Worm (Caenorhabditis elegans): Measurements from ENCODE around the gene C14A6.8.

Gene C14A6.8

DNA sequence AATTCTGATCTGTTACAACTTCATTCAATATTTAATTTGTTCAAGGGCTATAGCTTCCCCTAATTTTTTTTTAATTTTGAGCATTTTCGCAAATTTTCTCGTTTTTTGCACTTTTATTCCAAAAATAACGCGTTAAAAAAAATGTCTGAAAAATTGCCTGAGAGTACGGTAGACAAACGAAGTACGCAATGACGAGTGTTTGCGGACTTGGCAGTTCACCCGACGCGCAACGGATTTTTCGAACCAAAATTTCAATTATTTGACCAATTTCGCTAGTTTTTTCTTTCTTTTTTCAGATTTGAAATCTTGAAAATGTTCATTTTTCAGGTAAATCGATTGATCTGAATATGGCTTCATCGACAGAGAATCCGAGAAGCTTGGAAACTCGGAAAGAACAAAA, 44.3 kb downstream of the C14A6.8 start, which contains the start of gene fbxa-211:
TSS of gene fbxa-211 (plus strand) at position 328 of the 400 bp plus-strand sequence.
- TF ChIP-seq lsl-1 (GFP tag; optimal IDR thresholded peaks at IDR 0.05), result peak; percentile 71
- TF ChIP-seq madf-3 (GFP tag; IDR thresholded peaks at IDR 0.05), result no peak
- TF ChIP-seq die-1 (tag; optimal IDR thresholded peaks at IDR 0.05), result no peak
- no peak for TF ChIP-seq somi-1 (GFP tag; optimal IDR thresholded peaks at IDR 0.05)
- TF ChIP-seq snpc-1.3 (tag; optimal IDR thresholded peaks at IDR 0.05; ENCODE audit: insufficient read depth), result peak; percentile 32
- no peak for TF ChIP-seq F57A8.1 (GFP tag; optimal IDR thresholded peaks at IDR 0.05)
- TF ChIP-seq K11D2.4 (GFP tag; IDR thresholded peaks at IDR 0.05), result no peak
- TF ChIP-seq F49E8.2 (tag; optimal IDR thresholded peaks at IDR 0.05; ENCODE audit: insufficient read depth), result peak; percentile 43
- TF ChIP-seq ZK185.1 (tag; optimal IDR thresholded peaks at IDR 0.05; ENCODE audit: poor library complexity, severe bottlenecking), result no peak
- no peak for TF ChIP-seq B0336.3 (GFP tag; IDR thresholded peaks at IDR 0.05)
- no peak for TF ChIP-seq repo-1 (tag; optimal IDR thresholded peaks at IDR 0.05)
- no peak for TF ChIP-seq fkh-3 (tag; optimal IDR thresholded peaks at IDR 0.05)

DNA sequence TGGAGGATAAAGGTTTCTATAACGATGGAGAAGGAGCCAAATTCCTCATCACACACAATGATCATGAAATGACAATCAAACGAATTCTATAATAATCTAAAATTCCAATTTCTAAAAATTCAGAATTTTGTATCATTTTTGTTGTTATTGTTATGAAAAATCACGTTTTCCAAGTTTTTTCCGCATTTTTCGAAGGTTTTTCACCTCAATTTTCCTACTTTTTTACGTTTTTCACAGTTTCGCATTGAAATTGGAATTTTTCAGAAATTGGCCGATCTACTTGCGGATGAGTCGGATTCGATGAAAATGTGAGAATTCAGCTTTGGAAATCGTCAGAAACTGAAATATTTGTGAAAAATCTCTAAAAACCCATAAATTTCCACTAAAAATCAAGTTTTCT, 46.4 kb downstream of the C14A6.8 start, which contains the start of gene fbxa-210:
TSS of gene fbxa-210 (plus strand) at position 301 of the 400 bp plus-strand sequence.
- TF ChIP-seq ztf-28 (GFP tag; IDR thresholded peaks at IDR 0.05), result no peak
- no peak for TF ChIP-seq T26A5.8 (tag; optimal IDR thresholded peaks at IDR 0.05)
- TF ChIP-seq chd-7 (tag; optimal IDR thresholded peaks at IDR 0.05), result no peak
- no peak for TF ChIP-seq K12H6.12 (tag; optimal IDR thresholded peaks at IDR 0.05)
- no peak for TF ChIP-seq tlf-1 (GFP tag; optimal IDR thresholded peaks at IDR 0.05)
- no peak for TF ChIP-seq attf-6 (GFP tag; IDR thresholded peaks at IDR 0.05)
- no peak for TF ChIP-seq ekl-4 (GFP tag; IDR thresholded peaks at IDR 0.05)
- no peak for TF ChIP-seq hsf-1 (GFP tag; IDR thresholded peaks at IDR 0.05)
- no peak for TF ChIP-seq madf-10 (tag; optimal IDR thresholded peaks at IDR 0.05)
- no peak for TF ChIP-seq unc-130 (GFP tag; optimal IDR thresholded peaks at IDR 0.05)
- no peak for TF ChIP-seq hlh-12 (tag; optimal IDR thresholded peaks at IDR 0.05)
- TF ChIP-seq zfh-2 (GFP tag; conservative IDR thresholded peaks at IDR 0.05), result no peak
- no peak for TF ChIP-seq C17E4.6 (GFP tag; IDR thresholded peaks at IDR 0.05)
- TF ChIP-seq rpc-1 (optimal IDR thresholded peaks at IDR 0.05), result no peak
- TF ChIP-seq rpc-1 (tag; optimal IDR thresholded peaks at IDR 0.05), result no peak
- TF ChIP-seq zim-3 (tag; optimal IDR thresholded peaks at IDR 0.05), result no peak
- no peak for TF ChIP-seq dox-1 (GFP tag; IDR thresholded peaks at IDR 0.05)
- TF ChIP-seq attf-3 (GFP tag; conservative IDR thresholded peaks at IDR 0.05), result no peak
- no peak for TF ChIP-seq F37B4.10 (GFP tag; IDR thresholded peaks at IDR 0.05)

DNA sequence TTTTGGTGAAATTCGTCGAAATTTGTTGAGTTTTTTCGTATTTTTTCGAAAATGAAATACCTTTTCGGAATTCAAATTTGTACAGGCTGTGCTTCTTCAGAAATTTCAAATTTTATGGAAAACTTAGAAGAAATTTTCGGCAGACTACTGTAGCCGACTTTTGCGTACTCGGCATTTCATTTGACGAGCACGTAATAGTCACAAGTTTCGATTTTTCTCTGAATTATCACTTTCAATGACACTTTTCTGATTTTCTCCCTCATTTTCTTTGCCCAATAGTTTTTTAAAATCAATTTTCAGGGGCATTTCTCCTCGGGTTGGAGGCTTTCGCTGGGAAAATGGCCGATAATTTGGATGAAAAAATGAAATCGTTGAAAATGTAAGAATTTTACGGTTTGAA, 47.8 kb downstream of the C14A6.8 start, which contains the start of gene fbxa-107:
TSS of gene fbxa-107 (plus strand) at position 301 of the 400 bp plus-strand sequence.
- TF ChIP-seq chd-7 (tag; optimal IDR thresholded peaks at IDR 0.05) (no peak), K11D2.4 (GFP tag; IDR thresholded peaks at IDR 0.05) (no peak), B0035.1 (tag; optimal IDR thresholded peaks at IDR 0.05) (no peak), ztf-6 (GFP tag; IDR thresholded peaks at IDR 0.05) (no peak), pha-4 (tag; optimal IDR thresholded peaks at IDR 0.05) (no peak), Y56A3A.18 (GFP tag; IDR thresholded peaks at IDR 0.05) (no peak), unc-62 (GFP tag; optimal IDR thresholded peaks at IDR 0.05) (no peak), aptf-2 (GFP tag; conservative IDR thresholded peaks at IDR 0.05) (no peak), zfh-2 (GFP tag; conservative IDR thresholded peaks at IDR 0.05) (no peak), ets-4 (GFP tag; optimal IDR thresholded peaks at IDR 0.05) (no peak), F57A8.1 (GFP tag; optimal IDR thresholded peaks at IDR 0.05) (no peak), hmg-1.2 (GFP tag; IDR thresholded peaks at IDR 0.05) (no peak), ztf-18 (tag; optimal IDR thresholded peaks at IDR 0.05) (no peak), lin-35 (GFP tag; optimal IDR thresholded peaks at IDR 0.05) (no peak), tbx-9 (tag; optimal IDR thresholded peaks at IDR 0.05; ENCODE audit: borderline replicate concordance) (no peak), hlh-12 (tag; optimal IDR thresholded peaks at IDR 0.05) (no peak)
